Worm (Caenorhabditis elegans) whole organism, L4 larva: ENCODE measurements around the gene moc-5.

Experiments
- daf-12 ChIP-seq: fragments of 150-350 bp; optimal IDR thresholded peaks from 2 replicates; lab custom pipeline; 2014; ENCODE audit warnings: missing biosample characterization, missing genetic modification reagents, missing genetic modification characterization
- egl-27 ChIP-seq: sonication (generic microtip); optimal IDR thresholded peaks from 3 replicates; lab custom pipeline; 2017; ENCODE audit warnings: missing biosample characterization, missing genetic modification reagents, missing genetic modification characterization
- hif-1 ChIP-seq, 2 experiments: sonication (generic microtip); optimal IDR thresholded peaks; 2 replicates each; lab custom pipeline; 2016 to 2017; ENCODE audit warnings: missing compliant biosample characterization in 2 of 2, missing genetic modification characterization in 2 of 2, missing genetic modification reagents in 2 of 2, missing genotype in 2 of 2, mild to moderate bottlenecking in 1 of 2
- lin-38 ChIP-seq: fragments of 200-800 bp; sonication (Bioruptor generic); IDR thresholded peaks from 2 replicates; pipeline ENCODE4 v1.3.6; 2022; ENCODE audit warnings: missing genetic modification reagents, missing genetic modification characterization, missing compliant biosample characterization
- lsy-2 ChIP-seq, 2 experiments: fragments of 150-350 bp in 1 of 2; sonication (generic microtip) in 1 of 2; optimal IDR thresholded peaks; 2 replicates each; lab custom pipeline; 2014 to 2017; ENCODE audit warnings: missing biosample characterization in 2 of 2, missing genetic modification characterization in 2 of 2
- mxl-2 ChIP-seq: fragments of 200-800 bp; sonication (Bioruptor generic); conservative IDR thresholded peaks from 2 replicates; pipeline ENCODE4 v1.3.6; 2022; ENCODE audit warnings: missing genetic modification reagents, missing genetic modification characterization, missing compliant biosample characterization
- snpc-4 ChIP-seq: fragments of 150-350 bp; optimal IDR thresholded peaks from 2 replicates; lab custom pipeline; 2014; ENCODE audit warnings: missing biosample characterization, missing genetic modification characterization
- unc-62 ChIP-seq, 3 experiments: fragments of 150-350 bp in 1 of 3; sonication (generic microtip); optimal IDR thresholded peaks in 2 of 3; peaks in 1 of 3; 1 replicate in 1 of 3; 2 replicates in 2 of 3; lab custom pipeline; 2014 to 2017; ENCODE audit warnings: missing biosample characterization in 3 of 3, missing genetic modification characterization in 3 of 3, missing genetic modification reagents in 3 of 3, missing genotype in 1 of 3
- ztf-11 ChIP-seq: fragments of 150-350 bp; optimal IDR thresholded peaks from 2 replicates; lab custom pipeline; 2014; ENCODE audit warnings: missing biosample characterization, missing genetic modification characterization
- ztf-7 ChIP-seq: fragments of 150-350 bp; optimal IDR thresholded peaks from 2 replicates; lab custom pipeline; 2014; ENCODE audit warnings: missing biosample characterization, missing genetic modification characterization

ce11 chrX:9543352-9543751 lies 22.4 kb downstream of the moc-5 start, which contains the start of gene F49E2.5:
- no peak for TF ChIP-seq daf-12 (tag; lab: Kevin White, UChicago)
- no peak for TF ChIP-seq unc-62 (GFP tag; optimal IDR thresholded peaks at IDR 0.05 in 1 of 2; lab: Kevin White, UChicago)
- TF ChIP-seq unc-62 (tag; optimal IDR thresholded peaks at IDR 0.05; lab: Kevin White, UChicago) = no peak
- no peak for TF ChIP-seq lin-38 (GFP tag; lab: Robert Waterston, UW)
- TF ChIP-seq snpc-4 (tag; lab: Kevin White, UChicago) = no peak
- TF ChIP-seq ztf-11 (tag; lab: Kevin White, UChicago) = no peak
- no peak for TF ChIP-seq mxl-2
- TF ChIP-seq lsy-2 (tag; optimal IDR thresholded peaks at IDR 0.05; lab: Kevin White, UChicago) = no peak
- no peak for TF ChIP-seq egl-27 (tag; lab: Kevin White, UChicago)
- TF ChIP-seq ztf-7 (tag; lab: Kevin White, UChicago) = no peak
- no peak for TF ChIP-seq hif-1 (tag; optimal IDR thresholded peaks at IDR 0.05; lab: Kevin White, UChicago)
